Worm (Caenorhabditis elegans): ENCODE data around the gene clc-9.

The clc-9 gene

ce11 chrIV:11162451-11162850 is 49.7 kb downstream of the clc-9 start, which contains the start of gene fbxb-9:
TSS of gene fbxb-9 (minus strand) at chrIV:11162551.
- TF ChIP-seq unc-120 (tag; optimal IDR thresholded peaks at IDR 0.05; ENCODE audit: poor library complexity, severe bottlenecking) (no peak), blmp-1 (tag; optimal IDR thresholded peaks at IDR 0.05) (no peak), bed-3 (GFP tag; optimal IDR thresholded peaks at IDR 0.05) (no peak), zip-8 (tag; optimal IDR thresholded peaks at IDR 0.05) (no peak), flh-1 (GFP tag; optimal IDR thresholded peaks at IDR 0.05) (no peak), sem-2 (GFP tag; optimal IDR thresholded peaks at IDR 0.05) (no peak), sptf-1 (tag; optimal IDR thresholded peaks at IDR 0.05) (no peak), elt-3 (tag; optimal IDR thresholded peaks at IDR 0.05) (no peak), nhr-237 (tag; optimal IDR thresholded peaks at IDR 0.05) (no peak)

- peak; percentile 34 for TF ChIP-seq nhr-2 (tag; optimal IDR thresholded peaks at IDR 0.05)
- TF ChIP-seq lin-13 (tag; optimal IDR thresholded peaks at IDR 0.05) = no peak
Observed at ce11 chrIV:11164831-11165230, 52.1 kb downstream of the clc-9 start, which contains the start of gene C08F8.6. TSS of gene C08F8.6 (minus strand) at chrIV:11164931.

Measured in whole organism, mixed stage, embryonic.